Worm (Caenorhabditis elegans) whole organism, young adult: ENCODE results near the gene dhs-12.

Experiments
- attf-5 ChIP-seq: fragments of 200-800 bp; sonication (Bioruptor generic); optimal IDR thresholded peaks from 2 replicates; lab custom pipeline; 2018; ENCODE audit warnings: mild to moderate bottlenecking, missing genetic modification characterization, missing compliant biosample characterization
- ets-4 ChIP-seq: fragments of 200-800 bp; sonication (Bioruptor generic); optimal IDR thresholded peaks from 2 replicates; lab custom pipeline; 2018; ENCODE audit warnings: mild to moderate bottlenecking, missing genetic modification characterization, missing compliant biosample characterization
- let-526 ChIP-seq: fragments of 200-800 bp; sonication (Bioruptor generic); IDR thresholded peaks from 2 replicates; pipeline ENCODE4 v1.3.6; 2022; ENCODE audit warnings: missing genetic modification reagents, missing genetic modification characterization, missing compliant biosample characterization
- lin-35 ChIP-seq, 3 experiments: fragments of 150-350 bp in 2 of 3; sonication (generic microtip) in 1 of 3; optimal IDR thresholded peaks; 2 replicates each; lab custom pipeline; 2014 to 2018; ENCODE audit warnings: missing biosample characterization in 3 of 3, missing genetic modification characterization in 3 of 3, missing genetic modification reagents in 3 of 3
- lir-1 ChIP-seq: fragments of 200-800 bp; sonication (Bioruptor generic); conservative IDR thresholded peaks from 2 replicates; pipeline ENCODE4 v1.3.6; 2022; ENCODE audit warnings: missing genetic modification reagents, missing genetic modification characterization, missing compliant biosample characterization
- madf-10 ChIP-seq: sonication (generic microtip); optimal IDR thresholded peaks from 2 replicates; lab custom pipeline; 2016; ENCODE audit warnings: mild to moderate bottlenecking, missing genetic modification characterization, missing compliant biosample characterization
- nfya-2 ChIP-seq: fragments of 200-800 bp; sonication (Bioruptor generic); IDR thresholded peaks from 2 replicates; pipeline ENCODE4 v1.3.6; 2022; ENCODE audit warnings: missing genetic modification reagents, missing genetic modification characterization, missing compliant biosample characterization
- sea-2 ChIP-seq: fragments of 200-800 bp; sonication (Bioruptor generic); IDR thresholded peaks from 2 replicates; pipeline ENCODE4 v1.3.6; 2022; ENCODE audit warnings: missing genetic modification characterization, missing compliant biosample characterization
- sptf-2 ChIP-seq: fragments of 200-800 bp; sonication (Bioruptor generic); optimal IDR thresholded peaks from 2 replicates; lab custom pipeline; 2018; ENCODE audit warnings: mild to moderate bottlenecking, missing genetic modification characterization, missing compliant biosample characterization

ce11 chrIV:10135817-10136216 is 6.4 kb upstream of the dhs-12 start, which contains the start of gene K08F4.5:
- no peak for TF ChIP-seq lir-1 (GFP tag; lab: Robert Waterston, UW)
- TF ChIP-seq madf-10 (tag; lab: Kevin White, UChicago), result no peak
- no peak for TF ChIP-seq sptf-2 (GFP tag; lab: Kevin White, UChicago)
- no peak for TF ChIP-seq nfya-2 (GFP tag; lab: Robert Waterston, UW)
- TF ChIP-seq attf-5 (GFP tag; lab: Kevin White, UChicago), result no peak
- no peak for TF ChIP-seq sea-2 (GFP tag; lab: Robert Waterston, UW)
- no peak for TF ChIP-seq let-526 (GFP tag; lab: Robert Waterston, UW)
- no peak for TF ChIP-seq lin-35 (GFP tag; optimal IDR thresholded peaks at IDR 0.05; lab: Kevin White, UChicago)
- no peak for TF ChIP-seq ets-4 (GFP tag; lab: Kevin White, UChicago)
